Fruit fly (Drosophila melanogaster): ENCODE results near the gene Ranbp16.
A peak's percentile ranks its signal among the peaks of the same experiment; 100 is the strongest.

Ranbp16 gene

DNA sequence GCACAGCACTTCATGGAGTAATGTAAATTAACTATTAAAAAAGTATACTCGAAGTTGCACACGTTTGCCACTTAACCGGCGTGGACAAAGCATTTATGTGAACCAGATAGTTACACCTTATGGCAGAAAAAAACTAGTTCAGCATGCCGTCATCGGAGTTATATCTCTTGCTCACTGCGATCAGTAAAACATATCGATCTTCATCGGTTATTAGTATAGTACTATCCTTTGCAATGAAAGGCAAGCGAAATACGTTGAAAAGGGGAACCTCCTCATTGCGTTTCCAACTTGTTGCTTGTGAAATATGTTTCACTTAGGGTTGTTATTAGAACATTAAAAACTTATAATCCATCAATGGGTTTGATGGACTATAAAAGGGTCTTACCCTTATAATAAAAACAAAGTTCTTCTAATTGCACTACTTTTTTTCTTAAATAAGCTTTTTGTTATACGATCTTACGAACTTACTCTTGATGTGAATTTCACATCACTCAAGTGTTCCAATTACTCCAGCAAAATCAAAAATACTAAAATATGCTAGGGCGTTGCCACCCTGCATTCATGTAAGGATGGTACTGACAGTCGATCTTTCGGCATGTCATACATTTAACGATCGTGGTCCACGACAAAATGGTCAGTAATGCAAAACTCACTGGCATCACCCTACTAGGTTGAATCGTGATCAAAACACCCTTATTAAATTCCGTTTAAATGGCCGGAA is 23.9 kb downstream of the Ranbp16 start, which contains the start of gene CycD (continued):
- TF ChIP-seq CG7839 (tag; optimal IDR thresholded peaks at IDR 0.05) (no peak), CG17802 (tag; optimal IDR thresholded peaks at IDR 0.05) (peak; percentile 81), chinmo (GFP tag; IDR thresholded peaks at IDR 0.05; ENCODE audit: partially characterized antibody) (0 out of 4 replicates have a peak, but pooled peaks have one; percentile 29), CG10959 (GFP tag; IDR thresholded peaks at IDR 0.05) (peak; percentile 53; the same call in 1 of the 2 replicates), Oli (tag; optimal IDR thresholded peaks at IDR 0.05) (no peak), dysf (GFP tag; IDR thresholded peaks at IDR 0.05) (peak; percentile 66; the same call in 2 of the 3 replicates), nerfin-2 (GFP tag; IDR thresholded peaks at IDR 0.05; ENCODE audit: partially characterized antibody) (no peak), otp (GFP tag; IDR thresholded peaks at IDR 0.05) (no peak), CG11695 (GFP tag; IDR thresholded peaks at IDR 0.05) (no peak), cato (GFP tag; optimal IDR thresholded peaks at IDR 0.05; ENCODE audit: borderline replicate concordance) (no peak), CG17829 (tag; optimal IDR thresholded peaks at IDR 0.05) (peak; percentile 12), Dll (GFP tag; IDR thresholded peaks at IDR 0.05; ENCODE audit: partially characterized antibody) (0 out of 4 replicates have a peak, but pooled peaks have one; percentile 11), CG42726 (GFP tag; IDR thresholded peaks at IDR 0.05; ENCODE audit: partially characterized antibody) (peak; percentile 62; the same call in 1 of the 2 replicates), HLH3B (GFP tag; IDR thresholded peaks at IDR 0.05) (0 out of 2 replicates have a peak, but pooled peaks have one; percentile 34), Pdp1 (GFP tag; optimal IDR thresholded peaks at IDR 0.05) (peak; percentile 4 to 37), btn (GFP tag; optimal IDR thresholded peaks at IDR 0.05) (no peak), NK7.1 (GFP tag; optimal IDR thresholded peaks at IDR 0.05) (no peak), Dref (GFP tag; IDR thresholded peaks at IDR 0.05) (peak; percentile 55), jumu (GFP tag; optimal IDR thresholded peaks at IDR 0.05) (peak; percentile 11), trem (tag; optimal IDR thresholded peaks at IDR 0.05) (peak; percentile 4), Abd-B (GFP tag; optimal IDR thresholded peaks at IDR 0.05) (peak; percentile 88), gt (GFP tag; IDR thresholded peaks at IDR 0.05) (no peak), al (GFP tag; IDR thresholded peaks at IDR 0.05) (no peak), CG4424 (GFP tag; optimal IDR thresholded peaks at IDR 0.05) (peak; percentile 15), jigr1 (GFP tag; IDR thresholded peaks at IDR 0.05) (no peak), ftz-f1 (GFP tag; optimal IDR thresholded peaks at IDR 0.05) (no peak), esg (GFP tag; conservative IDR thresholded peaks at IDR 0.05) (no peak), CG10274 (GFP tag; optimal IDR thresholded peaks at IDR 0.05) (no peak), amos (GFP tag; IDR thresholded peaks at IDR 0.05; ENCODE audit: partially characterized antibody) (peak; percentile 62), CG12104 (GFP tag; optimal IDR thresholded peaks at IDR 0.05) (no peak), bigmax (GFP tag; optimal IDR thresholded peaks at IDR 0.05) (no peak), Dip3 (GFP tag; optimal IDR thresholded peaks at IDR 0.05) (no peak), CG8290 (GFP tag; optimal IDR thresholded peaks at IDR 0.05) (peak; percentile 52), CG8290 (tag; optimal IDR thresholded peaks at IDR 0.05) (no peak), CG11456 (GFP tag; IDR thresholded peaks at IDR 0.05) (no peak), Mes4 (GFP tag; optimal IDR thresholded peaks at IDR 0.05) (no peak), CG16779 (GFP tag; IDR thresholded peaks at IDR 0.05) (no peak), ems (GFP tag; optimal IDR thresholded peaks at IDR 0.05) (no peak), CG3065 (GFP tag; optimal IDR thresholded peaks at IDR 0.05) (no peak), CG11398 (GFP tag; optimal IDR thresholded peaks at IDR 0.05) (no peak), knrl (GFP tag; IDR thresholded peaks at IDR 0.05; ENCODE audit: partially characterized antibody) (peak; percentile 60; the same call in 2 of the 3 replicates), CG2116 (GFP tag; optimal IDR thresholded peaks at IDR 0.05) (peak; percentile 18), Max (GFP tag; optimal IDR thresholded peaks at IDR 0.05) (no peak), kni (GFP tag; optimal IDR thresholded peaks at IDR 0.05) (no peak), CG1603 (tag; optimal IDR thresholded peaks at IDR 0.05) (peak; percentile 87), CG4854 (GFP tag; optimal IDR thresholded peaks at IDR 0.05) (no peak), CG31441 (GFP tag; IDR thresholded peaks at IDR 0.05) (no peak), Hsf (GFP tag; optimal IDR thresholded peaks at IDR 0.05) (peak; percentile 31), lab (GFP tag; optimal IDR thresholded peaks at IDR 0.05) (no peak)
